Worm (Caenorhabditis elegans) whole organism, L4 larva: Measurements from ENCODE around the gene C27F2.4.

ENCODE experiments used
- F26F4.8 ChIP-seq: fragments of 200-800 bp; sonication (Bioruptor generic); conservative IDR thresholded peaks from 2 replicates; pipeline ENCODE4 v1.3.6; 2022; ENCODE audit warnings: missing genetic modification characterization, missing compliant biosample characterization
- F37D6.2 ChIP-seq: sonication (generic microtip); optimal IDR thresholded peaks from 2 replicates; lab custom pipeline; 2016; ENCODE audit warnings: mild to moderate bottlenecking, missing genetic modification characterization, missing compliant biosample characterization
- F44E2.7 ChIP-seq: fragments of 200-800 bp; sonication (Bioruptor generic); IDR thresholded peaks from 2 replicates; pipeline ENCODE4 v2.1.2; 2022; ENCODE audit warnings: missing genetic modification characterization, missing compliant biosample characterization
- F49E8.2 ChIP-seq: sonication (generic microtip); optimal IDR thresholded peaks from 2 replicates; lab custom pipeline; 2016; ENCODE audit warnings: missing compliant biosample characterization, mild to moderate bottlenecking, missing genetic modification characterization, borderline replicate concordance
- R02D3.7 ChIP-seq: fragments of 150-350 bp; sonication (generic microtip); optimal IDR thresholded peaks from 3 replicates; lab custom pipeline; 2014; ENCODE audit warnings: missing biosample characterization, missing genetic modification characterization
- T26A8.4 ChIP-seq: fragments of 200-800 bp; sonication (Bioruptor generic); IDR thresholded peaks from 2 replicates; pipeline ENCODE4 v1.3.6; 2022; ENCODE audit warnings: missing genetic modification characterization, missing compliant biosample characterization
- Y105C5A.15 ChIP-seq: fragments of 200-800 bp; sonication (Bioruptor generic); IDR thresholded peaks from 2 replicates; pipeline ENCODE4 v1.3.6; 2022; ENCODE audit warnings: missing genetic modification characterization, missing compliant biosample characterization
- Y5F2A.4 ChIP-seq: fragments of 200-800 bp; sonication (Bioruptor generic); optimal IDR thresholded peaks from 2 replicates; lab custom pipeline; 2018; ENCODE audit warnings: mild to moderate bottlenecking, missing genetic modification characterization, missing compliant biosample characterization
- ZK337.2 ChIP-seq: fragments of 200-800 bp; sonication (Bioruptor generic); IDR thresholded peaks from 2 replicates; pipeline ENCODE4 v1.3.6; 2022; ENCODE audit warnings: missing genetic modification reagents, missing genetic modification characterization, missing compliant biosample characterization
- ZK546.5 ChIP-seq, 2 experiments: sonication (generic microtip); optimal IDR thresholded peaks; 2 replicates each; lab custom pipeline; 2017; ENCODE audit warnings: missing biosample characterization in 2 of 2, missing genetic modification characterization in 2 of 2
- aly-2 ChIP-seq: sonication (generic microtip); optimal IDR thresholded peaks from 2 replicates; lab custom pipeline; 2018; ENCODE audit warnings: missing biosample characterization, missing genetic modification characterization
- ceh-20 ChIP-seq: fragments of 200-800 bp; sonication (Bioruptor generic); IDR thresholded peaks from 2 replicates; pipeline ENCODE4 v1.3.6; 2022; ENCODE audit warnings: missing genetic modification reagents, missing genetic modification characterization, missing compliant biosample characterization
- ceh-32 ChIP-seq: sonication (generic microtip); optimal IDR thresholded peaks from 2 replicates; lab custom pipeline; 2016; ENCODE audit warnings: mild to moderate bottlenecking, missing genetic modification characterization, missing compliant biosample characterization; ENCODE audit not compliant: poor library complexity
- ceh-44 ChIP-seq: fragments of 200-800 bp; sonication (Bioruptor generic); IDR thresholded peaks from 2 replicates; pipeline ENCODE4 v1.3.6; 2022; ENCODE audit warnings: missing genetic modification reagents, missing genetic modification characterization, missing compliant biosample characterization
- cey-2 ChIP-seq: sonication (generic microtip); optimal IDR thresholded peaks from 3 replicates; lab custom pipeline; 2017; ENCODE audit warnings: missing genetic modification characterization, mild to moderate bottlenecking, missing compliant biosample characterization, antibody characterized with exemption, borderline replicate concordance; ENCODE audit not compliant: insufficient read depth
- ctbp-1 ChIP-seq: fragments of 200-800 bp; sonication (Bioruptor generic); IDR thresholded peaks from 2 replicates; pipeline ENCODE4 v1.3.6; 2022; ENCODE audit warnings: missing genetic modification reagents, missing genetic modification characterization, missing compliant biosample characterization
- daf-16 ChIP-seq, 3 experiments: sonication (generic microtip); optimal IDR thresholded peaks; 2 replicates each; lab custom pipeline; 2016 to 2017; ENCODE audit warnings: missing genetic modification characterization in 3 of 3, missing genetic modification reagents in 3 of 3, mild to moderate bottlenecking in 2 of 3, missing compliant biosample characterization in 2 of 3, missing biosample characterization in 1 of 3, moderate library complexity in 1 of 3
- dmd-6 ChIP-seq: fragments of 200-800 bp; sonication (Bioruptor generic); IDR thresholded peaks from 2 replicates; pipeline ENCODE4 v1.3.6; 2022; ENCODE audit warnings: missing genetic modification reagents, missing genetic modification characterization, missing compliant biosample characterization
- dpl-1 ChIP-seq: fragments of 150-350 bp; optimal IDR thresholded peaks from 2 replicates; lab custom pipeline; 2014; ENCODE audit warnings: missing biosample characterization, missing genetic modification reagents, missing genetic modification characterization
- dve-1 ChIP-seq: sonication (generic microtip); optimal IDR thresholded peaks from 2 replicates; lab custom pipeline; 2017; ENCODE audit warnings: antibody characterized with exemption, mild to moderate bottlenecking, missing genetic modification characterization, missing compliant biosample characterization; ENCODE audit not compliant: insufficient read depth
- egl-43 ChIP-seq: fragments of 200-800 bp; sonication (Bioruptor generic); IDR thresholded peaks from 2 replicates; pipeline ENCODE4 v1.3.6; 2022; ENCODE audit warnings: missing genetic modification reagents, missing genetic modification characterization, missing compliant biosample characterization
- fkh-10 ChIP-seq: fragments of 150-350 bp; optimal IDR thresholded peaks from 2 replicates; lab custom pipeline; 2014; ENCODE audit warnings: missing biosample characterization, missing genetic modification reagents, missing genetic modification characterization
- fos-1 ChIP-seq: fragments of 150-350 bp; optimal IDR thresholded peaks from 2 replicates; lab custom pipeline; 2014; ENCODE audit warnings: missing biosample characterization, missing genetic modification characterization
- hif-1 ChIP-seq, 2 experiments: sonication (generic microtip); optimal IDR thresholded peaks; 2 replicates each; lab custom pipeline; 2016 to 2017; ENCODE audit warnings: missing compliant biosample characterization in 2 of 2, missing genetic modification characterization in 2 of 2, missing genetic modification reagents in 2 of 2, missing genotype in 2 of 2, mild to moderate bottlenecking in 1 of 2
- hlh-30 ChIP-seq: sonication (generic microtip); optimal IDR thresholded peaks from 2 replicates; lab custom pipeline; 2017; ENCODE audit warnings: antibody characterized with exemption, mild to moderate bottlenecking, missing genetic modification characterization, missing compliant biosample characterization; ENCODE audit not compliant: insufficient read depth
- lim-7 ChIP-seq: fragments of 200-800 bp; sonication (Bioruptor generic); IDR thresholded peaks from 2 replicates; pipeline ENCODE4 v1.3.6; 2022; ENCODE audit warnings: missing genetic modification characterization, missing compliant biosample characterization
- lin-29 ChIP-seq: fragments of 200-800 bp; sonication (Bioruptor generic); IDR thresholded peaks from 2 replicates; pipeline ENCODE4 v1.3.6; 2022; ENCODE audit warnings: missing genetic modification reagents, missing genetic modification characterization, missing compliant biosample characterization
- lin-38 ChIP-seq: fragments of 200-800 bp; sonication (Bioruptor generic); IDR thresholded peaks from 2 replicates; pipeline ENCODE4 v1.3.6; 2022; ENCODE audit warnings: missing genetic modification reagents, missing genetic modification characterization, missing compliant biosample characterization
- mes-2 ChIP-seq: sonication (generic microtip); optimal IDR thresholded peaks from 2 replicates; lab custom pipeline; 2016; ENCODE audit warnings: missing genotype, mild to moderate bottlenecking, missing genetic modification characterization, missing compliant biosample characterization; ENCODE audit not compliant: poor library complexity, severe bottlenecking
- nhr-10 ChIP-seq: fragments of 150-350 bp; optimal IDR thresholded peaks from 2 replicates; lab custom pipeline; 2014; ENCODE audit warnings: missing biosample characterization, missing genetic modification characterization
- nhr-102 ChIP-seq: sonication (generic microtip); optimal IDR thresholded peaks from 2 replicates; lab custom pipeline; 2016; ENCODE audit warnings: mild to moderate bottlenecking, missing genetic modification characterization, moderate library complexity, missing compliant biosample characterization
- nhr-48 ChIP-seq: sonication (generic microtip); optimal IDR thresholded peaks from 2 replicates; lab custom pipeline; 2016; ENCODE audit warnings: mild to moderate bottlenecking, missing genetic modification characterization, missing compliant biosample characterization
- nhr-76 ChIP-seq: fragments of 150-350 bp; optimal IDR thresholded peaks from 2 replicates; lab custom pipeline; 2014; ENCODE audit warnings: missing biosample characterization, missing genetic modification characterization
- pha-4 ChIP-seq, 2 experiments: fragments of 150-350 bp in 1 of 2; fragments of 200-800 bp in 1 of 2; sonication (Bioruptor generic) in 1 of 2; IDR thresholded peaks in 1 of 2; optimal IDR thresholded peaks in 1 of 2; 2 replicates each; pipeline versions ENCODE4 v1.3.6 to Lab custom; 2014 to 2022; ENCODE audit warnings: missing genetic modification characterization in 2 of 2, missing genetic modification reagents in 2 of 2, missing biosample characterization in 1 of 2, missing compliant biosample characterization in 1 of 2
- php-3 ChIP-seq: fragments of 200-800 bp; sonication (Bioruptor generic); IDR thresholded peaks from 2 replicates; pipeline ENCODE4 v1.3.6; 2022; ENCODE audit warnings: missing genetic modification reagents, missing genetic modification characterization, missing compliant biosample characterization
- pqm-1 ChIP-seq: sonication (generic microtip); optimal IDR thresholded peaks from 2 replicates; lab custom pipeline; 2017; ENCODE audit warnings: missing biosample characterization, missing genetic modification characterization
- rbr-2 ChIP-seq: sonication (generic microtip); optimal IDR thresholded peaks from 2 replicates; lab custom pipeline; 2016; ENCODE audit warnings: missing genotype, missing genetic modification characterization, missing compliant biosample characterization
- set-16 ChIP-seq: fragments of 200-800 bp; sonication (Bioruptor generic); IDR thresholded peaks from 2 replicates; pipeline ENCODE4 v1.3.6; 2022; ENCODE audit warnings: missing genetic modification reagents, missing genetic modification characterization, missing compliant biosample characterization
- skn-1 ChIP-seq: fragments of 150-350 bp; optimal IDR thresholded peaks from 2 replicates; lab custom pipeline; 2014; ENCODE audit warnings: missing biosample characterization, missing genetic modification characterization
- snpc-1.2 ChIP-seq: fragments of 200-800 bp; sonication (Bioruptor generic); IDR thresholded peaks from 2 replicates; pipeline ENCODE4 v1.3.6; 2022; ENCODE audit warnings: missing genetic modification reagents, missing genetic modification characterization, missing compliant biosample characterization
- tag-97 ChIP-seq: fragments of 200-800 bp; sonication (Bioruptor generic); IDR thresholded peaks from 2 replicates; pipeline ENCODE4 v1.3.6; 2022; ENCODE audit warnings: missing genetic modification characterization, missing compliant biosample characterization
- tra-1 ChIP-seq: fragments of 200-800 bp; sonication (Bioruptor generic); IDR thresholded peaks from 2 replicates; pipeline ENCODE4 v1.3.6; 2022; ENCODE audit warnings: missing genetic modification reagents, missing genetic modification characterization, missing compliant biosample characterization
- unc-130 ChIP-seq: sonication (generic microtip); optimal IDR thresholded peaks from 2 replicates; lab custom pipeline; 2016; ENCODE audit warnings: missing genetic modification reagents, missing genetic modification characterization, missing compliant biosample characterization
- unc-62 ChIP-seq, 3 experiments: fragments of 150-350 bp in 1 of 3; sonication (generic microtip); optimal IDR thresholded peaks in 2 of 3; peaks in 1 of 3; 1 replicate in 1 of 3; 2 replicates in 2 of 3; lab custom pipeline; 2014 to 2017; ENCODE audit warnings: missing biosample characterization in 3 of 3, missing genetic modification characterization in 3 of 3, missing genetic modification reagents in 3 of 3, missing genotype in 1 of 3
- zag-1 ChIP-seq: fragments of 150-350 bp; optimal IDR thresholded peaks from 2 replicates; lab custom pipeline; 2014; ENCODE audit warnings: missing biosample characterization, missing genetic modification characterization
- zip-11 ChIP-seq: fragments of 200-800 bp; sonication (Bioruptor generic); IDR thresholded peaks from 2 replicates; pipeline ENCODE4 v1.3.6; 2022; ENCODE audit warnings: missing genetic modification characterization, missing compliant biosample characterization
- ztf-11 ChIP-seq: fragments of 150-350 bp; optimal IDR thresholded peaks from 2 replicates; lab custom pipeline; 2014; ENCODE audit warnings: missing biosample characterization, missing genetic modification characterization
- ztf-7 ChIP-seq: fragments of 150-350 bp; optimal IDR thresholded peaks from 2 replicates; lab custom pipeline; 2014; ENCODE audit warnings: missing biosample characterization, missing genetic modification characterization

Gene C27F2.4

ce11 chrIII:4917960-4918712, 42.0 kb downstream of the C27F2.4 start, which contains the start of gene rpb-8 (continued):
- no peak for TF ChIP-seq zag-1 (tag; lab: Kevin White, UChicago)
- no peak for TF ChIP-seq set-16 (GFP tag; lab: Robert Waterston, UW)
- TF ChIP-seq T26A8.4 (GFP tag; lab: Robert Waterston, UW) = no peak
- TF ChIP-seq nhr-48 = no peak
- no peak for TF ChIP-seq unc-130 (GFP tag; lab: Kevin White, UChicago)
- no peak for TF ChIP-seq snpc-1.2
- TF ChIP-seq dpl-1 (GFP tag; lab: Kevin White, UChicago) = peak; percentile 90
- TF ChIP-seq pqm-1 (tag; lab: Kevin White, UChicago) = no peak
- TF ChIP-seq tag-97 = no peak
- no peak for TF ChIP-seq F44E2.7 (GFP tag; lab: Robert Waterston, UW)
- no peak for TF ChIP-seq daf-16 (GFP tag; optimal IDR thresholded peaks at IDR 0.05; lab: Kevin White, UChicago)
- peak; percentile 44 for TF ChIP-seq daf-16 (tag; optimal IDR thresholded peaks at IDR 0.05; lab: Kevin White, UChicago)
- TF ChIP-seq lim-7 (GFP tag; lab: Robert Waterston, UW) = no peak
- no peak for TF ChIP-seq nhr-76 (tag; lab: Kevin White, UChicago)
- no peak for TF ChIP-seq skn-1 (tag; lab: Kevin White, UChicago)
- TF ChIP-seq F49E8.2 = no peak
- peak; percentile 9 for TF ChIP-seq dve-1
- no peak for TF ChIP-seq F26F4.8 (GFP tag; lab: Robert Waterston, UW)
- peak; percentile 16 for TF ChIP-seq rbr-2 (tag; lab: Kevin White, UChicago)
- TF ChIP-seq lin-38 (GFP tag; lab: Robert Waterston, UW) = 0 out of 2 replicates have a peak, but pooled peaks have one; percentile 22
- no peak for TF ChIP-seq Y5F2A.4 (GFP tag; lab: Kevin White, UChicago)
- TF ChIP-seq fos-1 (tag; lab: Kevin White, UChicago) = no peak
- no peak for TF ChIP-seq R02D3.7 (tag; lab: Kevin White, UChicago)
- peak in 1 of 2 experiments; percentile 28 for TF ChIP-seq hif-1 (tag; optimal IDR thresholded peaks at IDR 0.05; lab: Kevin White, UChicago)
- TF ChIP-seq aly-2 (tag; lab: Kevin White, UChicago) = no peak
- TF ChIP-seq tra-1 = no peak
- TF ChIP-seq mes-2 (tag; lab: Kevin White, UChicago) = peak; percentile 76
- no peak for TF ChIP-seq ceh-20 (GFP tag; lab: Robert Waterston, UW)
- TF ChIP-seq ZK546.5 (tag; optimal IDR thresholded peaks at IDR 0.05; lab: Kevin White, UChicago) = no peak
- TF ChIP-seq fkh-10 (GFP tag; lab: Kevin White, UChicago) = no peak
- TF ChIP-seq nhr-102 (tag; lab: Kevin White, UChicago) = no peak
- no peak for TF ChIP-seq egl-43 (GFP tag; lab: Robert Waterston, UW)
- TF ChIP-seq ctbp-1 (GFP tag; lab: Robert Waterston, UW) = no peak
- TF ChIP-seq unc-62 (GFP tag; optimal IDR thresholded peaks at IDR 0.05 in 1 of 2; lab: Kevin White, UChicago) = no peak
- no peak for TF ChIP-seq unc-62 (tag; optimal IDR thresholded peaks at IDR 0.05; lab: Kevin White, UChicago)
- no peak for TF ChIP-seq ceh-44 (GFP tag; lab: Robert Waterston, UW)
- TF ChIP-seq hlh-30 (tag; lab: Kevin White, UChicago) = peak; percentile 23
- no peak for TF ChIP-seq php-3
- no peak for TF ChIP-seq Y105C5A.15 (GFP tag; lab: Robert Waterston, UW)
- no peak for TF ChIP-seq nhr-10 (tag; lab: Kevin White, UChicago)
- no peak for TF ChIP-seq F37D6.2 (tag; lab: Kevin White, UChicago)
- no peak for TF ChIP-seq ztf-7 (tag; lab: Kevin White, UChicago)
- no peak for TF ChIP-seq ztf-11 (tag; lab: Kevin White, UChicago)
- TF ChIP-seq zip-11 (GFP tag; lab: Robert Waterston, UW) = no peak
- TF ChIP-seq cey-2 (tag; lab: Kevin White, UChicago) = no peak
- TF ChIP-seq dmd-6 = 0 out of 2 replicates have a peak, but pooled peaks have one; percentile 34
- TF ChIP-seq pha-4 (GFP tag; IDR thresholded peaks at IDR 0.05; lab: Robert Waterston, UW) = no peak
- TF ChIP-seq pha-4 (tag; optimal IDR thresholded peaks at IDR 0.05; lab: Kevin White, UChicago) = no peak
- TF ChIP-seq lin-29 (GFP tag; lab: Robert Waterston, UW) = no peak
- no peak for TF ChIP-seq ZK337.2 (GFP tag; lab: Robert Waterston, UW)
- TF ChIP-seq ceh-32 (tag; lab: Kevin White, UChicago) = no peak
